Fruit fly (Drosophila melanogaster): Measurements from ENCODE around the gene Sec61gamma.
A peak's percentile ranks its signal among the peaks of the same experiment; 100 is the strongest.

Gene Sec61gamma

dm6 chrX:19606971-19607370 is 36.2 kb upstream of the Sec61gamma start (continued):
- TF ChIP-seq dpn (GFP tag; optimal IDR thresholded peaks at IDR 0.05) (no peak), dysf (GFP tag; IDR thresholded peaks at IDR 0.05) (no peak)

dm6 chrX:19608042-19608609 is 35.0 kb upstream of the Sec61gamma start:
- TF ChIP-seq mirr (GFP tag; optimal IDR thresholded peaks at IDR 0.05) = peak; percentile 65
- peak; percentile 31 for TF ChIP-seq zf30C (GFP tag; optimal IDR thresholded peaks at IDR 0.05)
- TF ChIP-seq CG34224 (GFP tag; IDR thresholded peaks at IDR 0.05; ENCODE audit: partially characterized antibody) = peak; percentile 35; the same call in 2 of the 3 replicates
- TF ChIP-seq gce (GFP tag; IDR thresholded peaks at IDR 0.05) = no peak
- no peak for TF ChIP-seq CG8290 (GFP tag; optimal IDR thresholded peaks at IDR 0.05)
- TF ChIP-seq CG8290 (tag; optimal IDR thresholded peaks at IDR 0.05) = peak in 1 of 2 experiments; percentile 19
- peak; percentile 78 for TF ChIP-seq sd (tag; optimal IDR thresholded peaks at IDR 0.05)
- TF ChIP-seq CG34422 (GFP tag; IDR thresholded peaks at IDR 0.05) = peak; percentile 28; the same call in 1 of the 3 replicates
- TF ChIP-seq Trl (optimal IDR thresholded peaks at IDR 0.05) = peak; percentile 21 to 65
- TF ChIP-seq Trl (GFP tag; optimal IDR thresholded peaks at IDR 0.05) = no peak
- TF ChIP-seq p53 (GFP tag; optimal IDR thresholded peaks at IDR 0.05) = peak; percentile 30
- peak; percentile 32 for TF ChIP-seq Atf3 (GFP tag; optimal IDR thresholded peaks at IDR 0.05)
- 0 out of 2 replicates have a peak, but pooled peaks have one; percentile 3 for TF ChIP-seq Rfx (GFP tag; IDR thresholded peaks at IDR 0.05)
- TF ChIP-seq nau (GFP tag; optimal IDR thresholded peaks at IDR 0.05) = peak; percentile 31
- peak in 1 of 2 experiments; percentile 42 for TF ChIP-seq Hr78 (GFP tag; optimal IDR thresholded peaks at IDR 0.05)
- TF ChIP-seq CG6813 (GFP tag; optimal IDR thresholded peaks at IDR 0.05) = peak; percentile 50
- TF ChIP-seq zfh1 (GFP tag; IDR thresholded peaks at IDR 0.05) = peak; percentile 14; the same call in 1 of the 3 replicates
- TF ChIP-seq BEAF-32 (GFP tag; optimal IDR thresholded peaks at IDR 0.05) = peak; percentile 25
- TF ChIP-seq CG10209 (GFP tag; optimal IDR thresholded peaks at IDR 0.05) = no peak
- peak; percentile 85 for TF ChIP-seq cg (GFP tag; optimal IDR thresholded peaks at IDR 0.05)
- TF ChIP-seq CG6854 (GFP tag; optimal IDR thresholded peaks at IDR 0.05) = peak; percentile 16
- peak; percentile 87; the same call in 1 of the 4 replicates for TF ChIP-seq chinmo (GFP tag; IDR thresholded peaks at IDR 0.05; ENCODE audit: partially characterized antibody)
- no peak for TF ChIP-seq sisA (GFP tag; IDR thresholded peaks at IDR 0.05)
- peak; percentile 61 for TF ChIP-seq crol (GFP tag; IDR thresholded peaks at IDR 0.05)
- TF ChIP-seq pfk (GFP tag; optimal IDR thresholded peaks at IDR 0.05) = peak; percentile 16
- no peak for TF ChIP-seq ap (GFP tag; IDR thresholded peaks at IDR 0.05)
- peak; percentile 35 for TF ChIP-seq CG13296 (GFP tag; optimal IDR thresholded peaks at IDR 0.05)
- peak; percentile 43 for TF ChIP-seq grn (GFP tag; optimal IDR thresholded peaks at IDR 0.05)
- TF ChIP-seq phol (tag; optimal IDR thresholded peaks at IDR 0.05) = peak; percentile 31
- 0 out of 3 replicates have a peak, but pooled peaks have one; percentile 26 for TF ChIP-seq CG7963 (GFP tag; IDR thresholded peaks at IDR 0.05; ENCODE audit: partially characterized antibody)
- 0 out of 3 replicates have a peak, but pooled peaks have one; percentile 36 for TF ChIP-seq sr (GFP tag; IDR thresholded peaks at IDR 0.05)
- TF ChIP-seq onecut (GFP tag; IDR thresholded peaks at IDR 0.05) = peak; percentile 20; the same call in 1 of the 2 replicates
- peak; percentile 56; the same call in 1 of the 3 replicates for TF ChIP-seq CG14860 (GFP tag; IDR thresholded peaks at IDR 0.05; ENCODE audit: partially characterized antibody)
- peak; percentile 24 for TF ChIP-seq oc (tag; optimal IDR thresholded peaks at IDR 0.05)
- TF ChIP-seq Deaf1 (tag; optimal IDR thresholded peaks at IDR 0.05) = no peak
- TF ChIP-seq fru (optimal IDR thresholded peaks at IDR 0.05) = no peak
- TF ChIP-seq unc-4 (GFP tag; IDR thresholded peaks at IDR 0.05; ENCODE audit: partially characterized antibody) = peak; percentile 32
- TF ChIP-seq CG13894 (tag; optimal IDR thresholded peaks at IDR 0.05) = peak; percentile 29
- peak; percentile 62 for TF ChIP-seq exex (tag; optimal IDR thresholded peaks at IDR 0.05)
- peak; percentile 56 for TF ChIP-seq CG15601 (tag; optimal IDR thresholded peaks at IDR 0.05)
- TF ChIP-seq CG14710 (tag; optimal IDR thresholded peaks at IDR 0.05) = no peak
- TF ChIP-seq inv (GFP tag; IDR thresholded peaks at IDR 0.05; ENCODE audit: partially characterized antibody) = 0 out of 2 replicates have a peak, but pooled peaks have one; percentile 17
- TF ChIP-seq amos (GFP tag; IDR thresholded peaks at IDR 0.05; ENCODE audit: partially characterized antibody) = peak; percentile 45; the same call in 1 of the 2 replicates
- no peak for TF ChIP-seq pzg (GFP tag; optimal IDR thresholded peaks at IDR 0.05)

Data from whole organism, embryonic.